Worm (Caenorhabditis elegans): ENCODE results near the gene parg-2.

DNA sequence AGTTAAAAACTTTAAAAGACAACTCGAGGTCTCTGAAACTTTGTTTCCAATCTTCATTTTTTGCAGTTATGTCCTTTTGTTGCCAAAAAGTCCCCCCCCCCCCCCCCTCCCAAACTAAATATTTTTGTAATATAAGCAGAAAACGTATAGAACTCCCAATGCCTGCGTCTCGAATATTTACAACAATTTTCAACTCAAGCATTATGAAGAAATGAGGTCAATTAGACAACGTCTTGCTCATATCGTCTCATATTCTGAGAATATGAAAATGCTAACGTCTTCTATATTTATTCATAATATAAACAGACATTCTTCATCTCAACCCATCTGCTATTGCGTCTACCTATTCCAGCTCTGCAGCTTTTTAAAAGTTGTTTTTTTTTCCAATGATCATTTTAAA, 3.2 kb upstream of the parg-2 start, which contains the start of gene H23L24.1:
- TF ChIP-seq dve-1 (tag; optimal IDR thresholded peaks at IDR 0.05), result no peak
- TF ChIP-seq fkh-10 (GFP tag; optimal IDR thresholded peaks at IDR 0.05), result no peak
